Worm (Caenorhabditis elegans): ENCODE measurements around the gene F33C8.2.

F33C8.2 gene

ce11 chrX:14770336-14770735 lies 49.1 kb downstream of the F33C8.2 start:
- TF ChIP-seq mxl-2 (GFP tag; conservative IDR thresholded peaks at IDR 0.05) (no peak), pqm-1 (tag; optimal IDR thresholded peaks at IDR 0.05) (peak; percentile 65), lin-1 (GFP tag; IDR thresholded peaks at IDR 0.05) (no peak), ceh-32 (tag; optimal IDR thresholded peaks at IDR 0.05; ENCODE audit: poor library complexity) (no peak), Y5F2A.4 (GFP tag; optimal IDR thresholded peaks at IDR 0.05) (no peak), lin-13 (GFP tag; optimal IDR thresholded peaks at IDR 0.05) (no peak), dmd-6 (GFP tag; IDR thresholded peaks at IDR 0.05) (peak; percentile 52), zip-11 (GFP tag; IDR thresholded peaks at IDR 0.05) (no peak), cey-2 (tag; optimal IDR thresholded peaks at IDR 0.05; ENCODE audit: borderline replicate concordance, insufficient read depth) (no peak), F44E2.7 (GFP tag; IDR thresholded peaks at IDR 0.05) (no peak), ama-1 (optimal IDR thresholded peaks at IDR 0.05) (no peak), hlh-11 (tag; optimal IDR thresholded peaks at IDR 0.05) (peak; percentile 6), dve-1 (tag; optimal IDR thresholded peaks at IDR 0.05; ENCODE audit: insufficient read depth) (peak; percentile 1), php-3 (GFP tag; IDR thresholded peaks at IDR 0.05) (no peak), madf-9 (GFP tag; conservative IDR thresholded peaks at IDR 0.05) (no peak), vab-7 (GFP tag; IDR thresholded peaks at IDR 0.05) (no peak), nhr-28 (tag; optimal IDR thresholded peaks at IDR 0.05) (peak; percentile 40), lim-7 (GFP tag; IDR thresholded peaks at IDR 0.05) (no peak), egl-43 (GFP tag; IDR thresholded peaks at IDR 0.05) (no peak), nhr-6 (tag; optimal IDR thresholded peaks at IDR 0.05) (no peak), aha-1 (tag) (peak; percentile 63), spr-3 (GFP tag; optimal IDR thresholded peaks at IDR 0.05) (no peak), mdl-1 (tag; optimal IDR thresholded peaks at IDR 0.05) (no peak)

DNA sequence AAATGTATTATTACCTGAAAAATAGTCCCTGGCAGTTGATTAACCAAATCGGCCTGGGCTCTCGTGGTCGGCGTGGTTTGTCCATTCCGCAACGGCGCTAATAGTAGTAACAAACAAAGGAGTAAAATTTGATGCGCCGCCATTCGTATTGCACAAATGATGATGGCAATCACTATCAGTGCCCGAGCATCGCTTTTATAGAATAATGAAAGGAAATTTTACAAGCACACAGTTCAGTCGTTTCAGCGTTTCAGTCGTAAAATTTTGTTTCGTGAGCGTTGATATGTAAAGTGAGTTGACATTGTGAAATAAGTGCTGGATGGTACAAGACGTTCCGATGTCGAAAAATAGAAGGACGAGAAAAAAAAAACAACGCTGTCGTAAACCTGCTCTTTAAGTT lies 50.5 kb downstream of the F33C8.2 start, which contains the start of gene Y16B4A.2:
Y16B4A.2 (minus strand) TSS at position 170 of the 400 bp plus-strand sequence.
- TF ChIP-seq php-3 (GFP tag; IDR thresholded peaks at IDR 0.05), result peak; percentile 70; the same call in 1 of the 2 replicates
- peak; percentile 10 for TF ChIP-seq hlh-11 (tag; optimal IDR thresholded peaks at IDR 0.05)
- peak; percentile 46 for TF ChIP-seq pqm-1 (tag; optimal IDR thresholded peaks at IDR 0.05)
- no peak for TF ChIP-seq madf-5 (GFP tag; IDR thresholded peaks at IDR 0.05)
- no peak for TF ChIP-seq ZK337.2 (GFP tag; IDR thresholded peaks at IDR 0.05)
- peak; percentile 27 for TF ChIP-seq nhr-28 (tag; optimal IDR thresholded peaks at IDR 0.05)
- TF ChIP-seq dmd-6 (GFP tag; IDR thresholded peaks at IDR 0.05), result peak; percentile 39; the same call in 1 of the 2 replicates
- TF ChIP-seq ceh-62 (tag; optimal IDR thresholded peaks at IDR 0.05), result no peak

ce11 chrX:14773238-14773637 lies 52.0 kb downstream of the F33C8.2 start, which contains the start of gene unc-3:
Gene unc-3 (plus strand): TSS chrX:14773538.
- TF ChIP-seq php-3 (GFP tag; IDR thresholded peaks at IDR 0.05) (0 out of 2 replicates have a peak, but pooled peaks have one; percentile 10), dmd-6 (GFP tag; IDR thresholded peaks at IDR 0.05) (no peak)

DNA sequence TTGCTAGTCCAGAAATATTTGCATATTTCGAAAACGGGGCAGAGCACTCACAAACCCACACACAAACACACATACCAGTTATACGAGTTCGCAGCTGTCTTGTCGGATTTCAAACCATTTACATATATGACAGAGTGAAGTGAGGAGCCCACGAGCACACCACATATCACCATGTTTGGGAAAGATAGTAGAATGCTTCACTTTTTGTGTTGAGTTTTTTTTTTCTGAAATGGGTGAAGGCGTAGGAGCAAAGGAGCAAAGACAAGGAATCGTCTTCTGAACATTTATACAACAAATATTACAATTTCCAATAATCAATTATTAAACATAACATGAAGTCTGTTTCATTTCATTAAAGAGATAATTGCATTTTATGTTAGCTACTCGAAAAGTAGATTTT lies 54.0 kb downstream of the F33C8.2 start:
- TF ChIP-seq gei-8 (GFP tag; optimal IDR thresholded peaks at IDR 0.05) (no peak), set-16 (GFP tag; IDR thresholded peaks at IDR 0.05) (no peak), aha-1 (tag) (no peak), ZK337.2 (GFP tag; IDR thresholded peaks at IDR 0.05) (no peak), F10B5.3 (tag; optimal IDR thresholded peaks at IDR 0.05) (no peak), unc-62 (GFP tag; optimal IDR thresholded peaks at IDR 0.05 in 1 of 2) (peak in 1 of 2 experiments; percentile 93), unc-62 (tag; optimal IDR thresholded peaks at IDR 0.05) (no peak)
